Worm (Caenorhabditis elegans) whole organism, late embryonic: ENCODE results near the gene sir-2.1.

Experiments
- F13H6.1 ChIP-seq: sonication (generic microtip); optimal IDR thresholded peaks from 2 replicates; lab custom pipeline; 2016; ENCODE audit warnings: missing genetic modification characterization, missing compliant biosample characterization
- T23F11.4 ChIP-seq: fragments of 200-800 bp; sonication (Bioruptor generic); optimal IDR thresholded peaks from 2 replicates; lab custom pipeline; 2018; ENCODE audit warnings: mild to moderate bottlenecking, missing genetic modification characterization, missing compliant biosample characterization
- ahr-1 ChIP-seq: sonication (generic microtip); optimal IDR thresholded peaks from 2 replicates; lab custom pipeline; 2016; ENCODE audit warnings: missing genetic modification characterization, missing compliant biosample characterization
- ama-1 ChIP-seq: fragments of 150-350 bp; optimal IDR thresholded peaks from 2 replicates; lab custom pipeline; 2014
- ceh-14 ChIP-seq: sonication (generic microtip); optimal IDR thresholded peaks from 2 replicates; lab custom pipeline; 2016; ENCODE audit warnings: missing genotype, missing genetic modification characterization, missing compliant biosample characterization
- ceh-18 ChIP-seq: sonication (generic microtip); optimal IDR thresholded peaks from 2 replicates; lab custom pipeline; 2016; ENCODE audit warnings: missing genetic modification characterization, missing compliant biosample characterization
- ceh-2 ChIP-seq: sonication (generic microtip); optimal IDR thresholded peaks from 2 replicates; lab custom pipeline; 2016; ENCODE audit warnings: missing genotype, missing genetic modification characterization, missing compliant biosample characterization
- ceh-24 ChIP-seq: sonication (generic microtip); optimal IDR thresholded peaks from 2 replicates; lab custom pipeline; 2016; ENCODE audit warnings: mild to moderate bottlenecking, missing genetic modification characterization, missing compliant biosample characterization
- ceh-34 ChIP-seq: sonication (generic microtip); optimal IDR thresholded peaks from 2 replicates; lab custom pipeline; 2016; ENCODE audit warnings: mild to moderate bottlenecking, missing genetic modification characterization, missing compliant biosample characterization
- ceh-45 ChIP-seq: fragments of 200-800 bp; sonication (Bioruptor generic); IDR thresholded peaks from 2 replicates; pipeline ENCODE4 v1.3.6; 2022; ENCODE audit warnings: missing genetic modification reagents, missing genetic modification characterization, missing compliant biosample characterization
- che-1 ChIP-seq: sonication (generic microtip); optimal IDR thresholded peaks from 2 replicates; lab custom pipeline; 2016; ENCODE audit warnings: mild to moderate bottlenecking, missing genetic modification characterization, missing compliant biosample characterization
- dmd-4 ChIP-seq: sonication (generic microtip); optimal IDR thresholded peaks from 2 replicates; lab custom pipeline; 2016; ENCODE audit warnings: borderline replicate concordance, missing genetic modification characterization, missing compliant biosample characterization
- elt-2 ChIP-seq: sonication (generic microtip); optimal IDR thresholded peaks from 2 replicates; lab custom pipeline; 2016; ENCODE audit warnings: missing genetic modification reagents, missing genetic modification characterization, missing compliant biosample characterization
- elt-4 ChIP-seq: sonication (generic microtip); optimal IDR thresholded peaks from 2 replicates; lab custom pipeline; 2016; ENCODE audit warnings: missing genetic modification characterization, missing compliant biosample characterization
- ets-4 ChIP-seq: sonication (generic microtip); optimal IDR thresholded peaks from 2 replicates; lab custom pipeline; 2016; ENCODE audit warnings: missing genetic modification characterization, missing compliant biosample characterization
- eyg-1 ChIP-seq: sonication (generic microtip); optimal IDR thresholded peaks from 2 replicates; lab custom pipeline; 2016; ENCODE audit warnings: missing genotype, missing genetic modification characterization, missing compliant biosample characterization
- fkh-6 ChIP-seq: sonication (generic microtip); optimal IDR thresholded peaks from 2 replicates; lab custom pipeline; 2016; ENCODE audit warnings: missing genetic modification characterization, missing compliant biosample characterization
- gmeb-2 ChIP-seq: sonication (generic microtip); optimal IDR thresholded peaks from 2 replicates; lab custom pipeline; 2016; ENCODE audit warnings: missing genetic modification characterization, inconsistent platforms, missing compliant biosample characterization
- hlh-13 ChIP-seq: fragments of 200-800 bp; sonication (Bioruptor generic); optimal IDR thresholded peaks from 2 replicates; lab custom pipeline; 2018; ENCODE audit warnings: mild to moderate bottlenecking, missing genetic modification characterization, missing compliant biosample characterization
- hlh-30 ChIP-seq: sonication (generic microtip); optimal IDR thresholded peaks from 2 replicates; lab custom pipeline; 2017; ENCODE audit warnings: antibody characterized with exemption, missing genetic modification characterization, missing compliant biosample characterization; ENCODE audit not compliant: insufficient read depth
- hlh-8 ChIP-seq: sonication (generic microtip); optimal IDR thresholded peaks from 2 replicates; lab custom pipeline; 2016; ENCODE audit warnings: missing genotype, missing genetic modification characterization, missing compliant biosample characterization
- madf-2 ChIP-seq: sonication (generic microtip); optimal IDR thresholded peaks from 2 replicates; lab custom pipeline; 2017; ENCODE audit warnings: missing genetic modification characterization, missing compliant biosample characterization
- mec-3 ChIP-seq: sonication (generic microtip); optimal IDR thresholded peaks from 2 replicates; lab custom pipeline; 2016; ENCODE audit warnings: borderline replicate concordance, missing genetic modification characterization, missing compliant biosample characterization
- nfya-1 ChIP-seq: sonication (generic microtip); optimal IDR thresholded peaks from 2 replicates; lab custom pipeline; 2017; ENCODE audit warnings: missing genetic modification characterization, mild to moderate bottlenecking, missing compliant biosample characterization, antibody characterized with exemption, moderate library complexity
- nhr-11 ChIP-seq: fragments of 150-350 bp; optimal IDR thresholded peaks from 2 replicates; lab custom pipeline; 2014; ENCODE audit warnings: missing biosample characterization, missing genetic modification characterization
- nhr-232 ChIP-seq: sonication (generic microtip); optimal IDR thresholded peaks from 2 replicates; lab custom pipeline; 2016; ENCODE audit warnings: missing genetic modification characterization, missing compliant biosample characterization
- pag-3 ChIP-seq: sonication (generic microtip); optimal IDR thresholded peaks from 2 replicates; lab custom pipeline; 2016; ENCODE audit warnings: missing compliant biosample characterization, missing genetic modification characterization, borderline replicate concordance
- pat-9 ChIP-seq: fragments of 200-800 bp; sonication (Bioruptor generic); optimal IDR thresholded peaks from 2 replicates; lab custom pipeline; 2018; ENCODE audit warnings: mild to moderate bottlenecking, missing genetic modification characterization, moderate library complexity, missing compliant biosample characterization
- sdc-2 ChIP-seq: sonication (generic microtip); optimal IDR thresholded peaks from 2 replicates; lab custom pipeline; 2016; ENCODE audit warnings: missing genotype, missing genetic modification characterization, missing compliant biosample characterization
- sox-2 ChIP-seq: fragments of 200-800 bp; sonication (Bioruptor generic); IDR thresholded peaks from 2 replicates; pipeline ENCODE4 v1.3.6; 2022; ENCODE audit warnings: missing genetic modification reagents, missing genetic modification characterization, missing compliant biosample characterization
- syd-9 ChIP-seq: sonication (generic microtip); optimal IDR thresholded peaks from 2 replicates; lab custom pipeline; 2016; ENCODE audit warnings: mild to moderate bottlenecking, missing genetic modification characterization, moderate library complexity, missing compliant biosample characterization
- tbx-2 ChIP-seq: sonication (generic microtip); optimal IDR thresholded peaks from 2 replicates; lab custom pipeline; 2016; ENCODE audit warnings: missing genetic modification characterization, missing compliant biosample characterization
- unc-3 ChIP-seq, 2 experiments: fragments of 200-800 bp in 1 of 2; sonication (Bioruptor generic) in 1 of 2; sonication (generic microtip) in 1 of 2; conservative IDR thresholded peaks in 1 of 2; optimal IDR thresholded peaks in 1 of 2; 2 replicates each; pipeline versions ENCODE4 v1.3.6 to Lab custom; 2016 to 2022; ENCODE audit warnings: missing compliant biosample characterization in 2 of 2, missing genetic modification characterization in 2 of 2, missing genetic modification reagents in 1 of 2
- unc-42 ChIP-seq: sonication (generic microtip); optimal IDR thresholded peaks from 2 replicates; lab custom pipeline; 2016; ENCODE audit warnings: missing genotype, missing genetic modification characterization, missing compliant biosample characterization
- unc-86 ChIP-seq: sonication (generic microtip); optimal IDR thresholded peaks from 2 replicates; lab custom pipeline; 2016; ENCODE audit warnings: missing genetic modification characterization, missing compliant biosample characterization
- zip-5 ChIP-seq: sonication (generic microtip); optimal IDR thresholded peaks from 2 replicates; lab custom pipeline; 2016; ENCODE audit warnings: missing genetic modification characterization, missing compliant biosample characterization
- ztf-16 ChIP-seq: sonication (generic microtip); optimal IDR thresholded peaks from 2 replicates; lab custom pipeline; 2017; ENCODE audit warnings: missing genetic modification characterization, missing compliant biosample characterization

sir-2.1 gene

ce11 chrIV:10352243-10352642, 13.8 kb downstream of the sir-2.1 start, which contains the start of gene Y43C5B.2:
TSS of gene Y43C5B.2 (minus strand) at chrIV:10352343.
- TF ChIP-seq unc-3 (GFP tag; conservative IDR thresholded peaks at IDR 0.05; lab: Robert Waterston, UW) = no peak
- TF ChIP-seq unc-3 (tag; optimal IDR thresholded peaks at IDR 0.05; lab: Kevin White, UChicago) = no peak
- TF ChIP-seq gmeb-2 = no peak
- no peak for TF ChIP-seq T23F11.4 (GFP tag; lab: Kevin White, UChicago)
- no peak for TF ChIP-seq zip-5 (tag; lab: Kevin White, UChicago)
- TF ChIP-seq ztf-16 = no peak
- TF ChIP-seq ets-4 = no peak
- no peak for TF ChIP-seq hlh-8 (tag; lab: Kevin White, UChicago)
- TF ChIP-seq ceh-34 (tag; lab: Kevin White, UChicago) = no peak
- no peak for TF ChIP-seq nhr-11 (tag; lab: Kevin White, UChicago)
- TF ChIP-seq syd-9 (tag; lab: Kevin White, UChicago) = no peak
- no peak for TF ChIP-seq sdc-2 (tag; lab: Kevin White, UChicago)
- TF ChIP-seq eyg-1 (tag; lab: Kevin White, UChicago) = no peak
- TF ChIP-seq unc-86 (tag; lab: Kevin White, UChicago) = no peak
- no peak for TF ChIP-seq dmd-4 (tag; lab: Kevin White, UChicago)
- no peak for TF ChIP-seq pat-9
- TF ChIP-seq ama-1 = no peak
- TF ChIP-seq sox-2 (GFP tag; lab: Robert Waterston, UW) = no peak
- no peak for TF ChIP-seq ceh-18 (tag; lab: Kevin White, UChicago)
- TF ChIP-seq, all 69 proteins: peak for 0

ce11 chrIV:10349871-10350640, 16.0 kb downstream of the sir-2.1 start, which contains the start of the genes unc-43 and Y43C5B.3:
TSS of gene unc-43 (minus strand) at chrIV:10350217.
TSS of gene Y43C5B.3 (plus strand) at chrIV:10350590.
- no peak for TF ChIP-seq ceh-14 (tag; lab: Kevin White, UChicago)
- TF ChIP-seq ets-4 = no peak
- no peak for TF ChIP-seq unc-3 (GFP tag; conservative IDR thresholded peaks at IDR 0.05; lab: Robert Waterston, UW)
- TF ChIP-seq unc-3 (tag; optimal IDR thresholded peaks at IDR 0.05; lab: Kevin White, UChicago) = no peak
- no peak for TF ChIP-seq ceh-2 (tag; lab: Kevin White, UChicago)
- TF ChIP-seq hlh-8 (tag; lab: Kevin White, UChicago) = no peak
- TF ChIP-seq elt-4 (tag; lab: Kevin White, UChicago) = no peak
- no peak for TF ChIP-seq ceh-45
- no peak for TF ChIP-seq tbx-2 (tag; lab: Kevin White, UChicago)
- no peak for TF ChIP-seq madf-2 (tag; lab: Kevin White, UChicago)
- TF ChIP-seq dmd-4 (tag; lab: Kevin White, UChicago) = no peak
- no peak for TF ChIP-seq nfya-1 (tag; lab: Kevin White, UChicago)
- TF ChIP-seq F13H6.1 (tag; lab: Kevin White, UChicago) = no peak
- no peak for TF ChIP-seq unc-86 (tag; lab: Kevin White, UChicago)
- no peak for TF ChIP-seq fkh-6 (tag; lab: Kevin White, UChicago)

ce11 chrIV:10347528-10347927, 18.5 kb downstream of the sir-2.1 start:
- TF ChIP-seq ceh-14 (tag; lab: Kevin White, UChicago) = peak; percentile 51
- TF ChIP-seq hlh-30 (tag; lab: Kevin White, UChicago) = no peak
- peak; percentile 40 for TF ChIP-seq unc-42 (tag; lab: Kevin White, UChicago)
- TF ChIP-seq elt-4 (tag; lab: Kevin White, UChicago) = no peak

- TF ChIP-seq pag-3 (tag; lab: Kevin White, UChicago) (no peak), mec-3 (tag; lab: Kevin White, UChicago) (no peak), hlh-8 (tag; lab: Kevin White, UChicago) (no peak), madf-2 (tag; lab: Kevin White, UChicago) (no peak), hlh-13 (no peak), che-1 (no peak), gmeb-2 (no peak), ceh-24 (no peak), zip-5 (tag; lab: Kevin White, UChicago) (no peak), ahr-1 (tag; lab: Kevin White, UChicago) (no peak), elt-2 (no peak), nhr-232 (tag; lab: Kevin White, UChicago) (no peak), sox-2 (GFP tag; lab: Robert Waterston, UW) (no peak)
Measured at ce11 chrIV:10346948-10347347, 19.1 kb downstream of the sir-2.1 start.
